Worm (Caenorhabditis elegans): ENCODE results near the gene clpp-1.

DNA sequence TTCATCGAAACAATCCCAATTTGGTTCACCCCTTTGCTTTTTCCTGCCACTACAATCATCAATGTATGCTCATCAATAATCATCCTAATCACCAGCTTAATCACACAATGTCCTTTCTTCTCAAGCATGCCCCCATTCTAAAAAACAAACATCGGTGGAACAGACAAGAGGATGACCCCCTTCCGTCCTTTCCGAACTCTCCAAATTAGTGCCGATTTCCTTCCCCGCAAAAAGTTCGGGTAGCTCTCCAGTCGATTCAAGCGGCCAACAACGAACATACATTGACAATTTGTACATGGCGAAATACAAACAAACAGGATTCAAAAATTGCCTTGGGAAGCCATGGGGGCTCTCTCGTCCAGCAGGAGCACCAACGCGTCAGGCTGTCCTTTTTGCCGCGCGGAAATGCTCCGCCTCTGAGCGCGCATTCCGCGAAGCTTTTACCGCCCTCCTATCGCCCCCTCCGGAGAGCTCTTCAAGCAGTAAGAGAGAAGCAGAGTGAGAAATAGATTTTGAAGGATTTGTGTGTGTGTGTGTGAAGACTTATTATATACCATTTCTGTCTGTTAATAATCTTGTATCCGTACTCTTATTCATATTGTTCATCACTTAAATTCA lies 23.1 kb upstream of the clpp-1 start, which contains the start of gene appg-1:
- TF ChIP-seq nhr-12 (tag; optimal IDR thresholded peaks at IDR 0.05): no peak
- no peak for TF ChIP-seq elt-1 (tag; optimal IDR thresholded peaks at IDR 0.05)
- no peak for TF ChIP-seq ztf-4 (tag; optimal IDR thresholded peaks at IDR 0.05)
- TF ChIP-seq C34F6.9 (tag; optimal IDR thresholded peaks at IDR 0.05): no peak
- TF ChIP-seq gmeb-1 (tag; optimal IDR thresholded peaks at IDR 0.05): no peak
